In genomic region chr3R:15665962-15666361, dm6 we compare ENCODE assay signal across 1 fruit fly cellular context.
A peak's percentile ranks its signal among the peaks of the same experiment; 100 is the strongest.
TF ChIP-seq lines count a peak whose summit lies in the region.

TSS of gene pxb (plus strand) at chr3R:15666183.

TF ChIP-seq in whole organism, embryonic, 481 proteins besides CTCF, POLR2A, EP300 and RAD21 (continued from another document and continues in another):
- TF ChIP-seq Taf1 (GFP tag; IDR thresholded peaks at IDR 0.05; lab: Robert Waterston, UW) = no peak
- TF ChIP-seq CG12155 (GFP tag; optimal IDR thresholded peaks at IDR 0.05; lab: Kevin White, UChicago) = no peak
- no peak for TF ChIP-seq CG3995 (GFP tag; optimal IDR thresholded peaks at IDR 0.05; lab: Kevin White, UChicago)
- TF ChIP-seq C15 (GFP tag; IDR thresholded peaks at IDR 0.05; lab: Robert Waterston, UW) = no peak
- peak; percentile 47 for TF ChIP-seq jing (GFP tag; optimal IDR thresholded peaks at IDR 0.05; lab: Kevin White, UChicago)
- no peak for TF ChIP-seq nom (GFP tag; optimal IDR thresholded peaks at IDR 0.05; lab: Kevin White, UChicago)
- no peak for TF ChIP-seq E2f1 (GFP tag; IDR thresholded peaks at IDR 0.05; lab: Robert Waterston, UW)
- no peak for TF ChIP-seq Doc3 (GFP tag; IDR thresholded peaks at IDR 0.05; lab: Robert Waterston, UW; ENCODE audit: partially characterized antibody)
- no peak for TF ChIP-seq CG30020 (tag; optimal IDR thresholded peaks at IDR 0.05; lab: Kevin White, UChicago)
- no peak for TF ChIP-seq en (GFP tag; optimal IDR thresholded peaks at IDR 0.05; lab: Kevin White, UChicago)
- TF ChIP-seq CG32772 (GFP tag; IDR thresholded peaks at IDR 0.05; lab: Robert Waterston, UW) = no peak
- TF ChIP-seq hbn (GFP tag; IDR thresholded peaks at IDR 0.05; lab: Robert Waterston, UW; ENCODE audit: partially characterized antibody) = no peak
- TF ChIP-seq Atf-2 (GFP tag; optimal IDR thresholded peaks at IDR 0.05; lab: Kevin White, UChicago) = peak; percentile 31
- no peak for TF ChIP-seq ranshi (GFP tag; IDR thresholded peaks at IDR 0.05; lab: Robert Waterston, UW)
- no peak for TF ChIP-seq CG6765 (GFP tag; optimal IDR thresholded peaks at IDR 0.05; lab: Kevin White, UChicago)
- no peak for TF ChIP-seq D (optimal IDR thresholded peaks at IDR 0.05; lab: Kevin White, UChicago)
- no peak for TF ChIP-seq D (GFP tag; optimal IDR thresholded peaks at IDR 0.05; lab: Kevin White, UChicago)
- no peak for TF ChIP-seq CG10959 (GFP tag; IDR thresholded peaks at IDR 0.05; lab: Robert Waterston, UW)
- peak; percentile 99 for TF ChIP-seq Jarid2 (GFP tag; optimal IDR thresholded peaks at IDR 0.05; lab: Kevin White, UChicago)
- TF ChIP-seq CG12219 (GFP tag; optimal IDR thresholded peaks at IDR 0.05; lab: Kevin White, UChicago) = peak; percentile 21
- peak; percentile 50 for TF ChIP-seq CG17328 (GFP tag; IDR thresholded peaks at IDR 0.05; lab: Robert Waterston, UW)
- TF ChIP-seq CG9817 (tag; optimal IDR thresholded peaks at IDR 0.05; lab: Kevin White, UChicago) = no peak
- TF ChIP-seq CG4820 (GFP tag; optimal IDR thresholded peaks at IDR 0.05; lab: Kevin White, UChicago) = no peak
- TF ChIP-seq sna (GFP tag; IDR thresholded peaks at IDR 0.05; lab: Robert Waterston, UW; ENCODE audit: partially characterized antibody) = 0 out of 2 replicates have a peak, but pooled peaks have one; percentile 32
- peak; percentile 97 for TF ChIP-seq Deaf1 (tag; optimal IDR thresholded peaks at IDR 0.05; lab: Kevin White, UChicago)
- TF ChIP-seq Xbp1 (GFP tag; optimal IDR thresholded peaks at IDR 0.05; lab: Kevin White, UChicago) = peak; percentile 15
- no peak for TF ChIP-seq CG31388 (GFP tag; optimal IDR thresholded peaks at IDR 0.05; lab: Kevin White, UChicago)
- peak; percentile 36 for TF ChIP-seq kni (GFP tag; optimal IDR thresholded peaks at IDR 0.05; lab: Kevin White, UChicago)
- no peak for TF ChIP-seq CG1529 (GFP tag; optimal IDR thresholded peaks at IDR 0.05; lab: Kevin White, UChicago)
- no peak for TF ChIP-seq CG8089 (GFP tag; optimal IDR thresholded peaks at IDR 0.05; lab: Kevin White, UChicago)
- no peak for TF ChIP-seq CG3163 (GFP tag; optimal IDR thresholded peaks at IDR 0.05; lab: Kevin White, UChicago)
- TF ChIP-seq HmgD (GFP tag; optimal IDR thresholded peaks at IDR 0.05; lab: Kevin White, UChicago) = no peak
- TF ChIP-seq CG15696 (tag; optimal IDR thresholded peaks at IDR 0.05; lab: Kevin White, UChicago) = no peak
- TF ChIP-seq TFAM (GFP tag; optimal IDR thresholded peaks at IDR 0.05; lab: Kevin White, UChicago) = no peak
- peak; percentile 21 for TF ChIP-seq CG12391 (tag; optimal IDR thresholded peaks at IDR 0.05; lab: Kevin White, UChicago)
- peak; percentile 5 to 19 for TF ChIP-seq bsh (GFP tag; optimal IDR thresholded peaks at IDR 0.05; lab: Kevin White, UChicago)
- TF ChIP-seq vfl (GFP tag; optimal IDR thresholded peaks at IDR 0.05; lab: Kevin White, UChicago) = no peak
- TF ChIP-seq CG8924 (tag; optimal IDR thresholded peaks at IDR 0.05; lab: Kevin White, UChicago) = peak; percentile 38
- TF ChIP-seq jumu (GFP tag; optimal IDR thresholded peaks at IDR 0.05; lab: Kevin White, UChicago) = no peak
- no peak for TF ChIP-seq Sry-β (GFP tag; optimal IDR thresholded peaks at IDR 0.05; lab: Kevin White, UChicago)
- TF ChIP-seq CG10431 (GFP tag; optimal IDR thresholded peaks at IDR 0.05; lab: Kevin White, UChicago) = no peak
- TF ChIP-seq ssp (GFP tag; IDR thresholded peaks at IDR 0.05; lab: Robert Waterston, UW) = no peak
- peak; percentile 44 for TF ChIP-seq CG17829 (tag; optimal IDR thresholded peaks at IDR 0.05; lab: Kevin White, UChicago)
- TF ChIP-seq CG14441 (GFP tag; IDR thresholded peaks at IDR 0.05; lab: Robert Waterston, UW) = no peak
- TF ChIP-seq CG2199 (GFP tag; IDR thresholded peaks at IDR 0.05; lab: Robert Waterston, UW) = peak; percentile 98
- TF ChIP-seq Dip2 (GFP tag; IDR thresholded peaks at IDR 0.05; lab: Robert Waterston, UW) = no peak
- no peak for TF ChIP-seq peb (GFP tag; IDR thresholded peaks at IDR 0.05; lab: Robert Waterston, UW)
- no peak for TF ChIP-seq Oaz (GFP tag; IDR thresholded peaks at IDR 0.05; lab: Robert Waterston, UW)
- TF ChIP-seq CG8478 (optimal IDR thresholded peaks at IDR 0.05; lab: Kevin White, UChicago) = no peak
- TF ChIP-seq CG12299 (tag; optimal IDR thresholded peaks at IDR 0.05; lab: Kevin White, UChicago) = no peak
- TF ChIP-seq caup (GFP tag; optimal IDR thresholded peaks at IDR 0.05; lab: Kevin White, UChicago; ENCODE audit: severe bottlenecking) = peak; percentile 32
- no peak for TF ChIP-seq dm (GFP tag; optimal IDR thresholded peaks at IDR 0.05; lab: Kevin White, UChicago)
- no peak for TF ChIP-seq schlank (tag; optimal IDR thresholded peaks at IDR 0.05; lab: Kevin White, UChicago)
- no peak for TF ChIP-seq klu (GFP tag; IDR thresholded peaks at IDR 0.05; lab: Robert Waterston, UW)
- TF ChIP-seq fu2 (GFP tag; optimal IDR thresholded peaks at IDR 0.05; lab: Kevin White, UChicago) = no peak
- no peak for TF ChIP-seq Optix (GFP tag; IDR thresholded peaks at IDR 0.05; lab: Robert Waterston, UW)
- TF ChIP-seq Six4 (GFP tag; optimal IDR thresholded peaks at IDR 0.05; lab: Kevin White, UChicago) = no peak
- TF ChIP-seq CG6654 (GFP tag; optimal IDR thresholded peaks at IDR 0.05; lab: Kevin White, UChicago) = no peak
- TF ChIP-seq CG11085 (GFP tag; IDR thresholded peaks at IDR 0.05; lab: Robert Waterston, UW) = no peak
- TF ChIP-seq CrebB (tag; optimal IDR thresholded peaks at IDR 0.05; lab: Kevin White, UChicago) = peak; percentile 44
- TF ChIP-seq CG17912 (GFP tag; optimal IDR thresholded peaks at IDR 0.05; lab: Kevin White, UChicago) = no peak
- TF ChIP-seq nau (GFP tag; optimal IDR thresholded peaks at IDR 0.05; lab: Kevin White, UChicago) = no peak
- TF ChIP-seq slp2 (GFP tag; optimal IDR thresholded peaks at IDR 0.05; lab: Kevin White, UChicago) = no peak
- TF ChIP-seq CG3065 (GFP tag; optimal IDR thresholded peaks at IDR 0.05; lab: Kevin White, UChicago) = no peak
- no peak for TF ChIP-seq Neu2 (GFP tag; optimal IDR thresholded peaks at IDR 0.05; lab: Kevin White, UChicago; ENCODE audit: borderline replicate concordance)
- peak; percentile 1 for TF ChIP-seq tin (GFP tag; optimal IDR thresholded peaks at IDR 0.05; lab: Kevin White, UChicago)
- TF ChIP-seq gt (GFP tag; IDR thresholded peaks at IDR 0.05; lab: Robert Waterston, UW) = no peak
- TF ChIP-seq prd (optimal IDR thresholded peaks at IDR 0.05; lab: Kevin White, UChicago) = no peak
- 0 out of 3 replicates have a peak, but pooled peaks have one; percentile 32 for TF ChIP-seq prd (GFP tag; IDR thresholded peaks at IDR 0.05; lab: Robert Waterston, UW)
- TF ChIP-seq ap (GFP tag; IDR thresholded peaks at IDR 0.05; lab: Robert Waterston, UW) = no peak
- TF ChIP-seq Lim3 (GFP tag; IDR thresholded peaks at IDR 0.05; lab: Robert Waterston, UW) = no peak
- TF ChIP-seq run (tag; optimal IDR thresholded peaks at IDR 0.05; lab: Kevin White, UChicago) = no peak
- no peak for TF ChIP-seq CG6854 (GFP tag; optimal IDR thresholded peaks at IDR 0.05; lab: Kevin White, UChicago)
- TF ChIP-seq unc-4 (GFP tag; IDR thresholded peaks at IDR 0.05; lab: Robert Waterston, UW; ENCODE audit: partially characterized antibody) = no peak
- TF ChIP-seq Bteb2 (GFP tag; optimal IDR thresholded peaks at IDR 0.05; lab: Kevin White, UChicago) = no peak
- TF ChIP-seq CG4328 (GFP tag; optimal IDR thresholded peaks at IDR 0.05; lab: Kevin White, UChicago) = no peak
- no peak for TF ChIP-seq gsb (GFP tag; IDR thresholded peaks at IDR 0.05; lab: Robert Waterston, UW)
- no peak for TF ChIP-seq Hr39 (optimal IDR thresholded peaks at IDR 0.05; lab: Kevin White, UChicago)
- no peak for TF ChIP-seq aop (GFP tag; IDR thresholded peaks at IDR 0.05; lab: Robert Waterston, UW)
- TF ChIP-seq CG43689 (GFP tag; IDR thresholded peaks at IDR 0.05; lab: Robert Waterston, UW) = no peak
- no peak for TF ChIP-seq ewg (GFP tag; optimal IDR thresholded peaks at IDR 0.05; lab: Kevin White, UChicago)
- TF ChIP-seq CG9727 (GFP tag; optimal IDR thresholded peaks at IDR 0.05; lab: Kevin White, UChicago) = no peak
- TF ChIP-seq CG7745 (tag; optimal IDR thresholded peaks at IDR 0.05; lab: Kevin White, UChicago) = peak; percentile 46
- TF ChIP-seq B-H1 (GFP tag; IDR thresholded peaks at IDR 0.05; lab: Robert Waterston, UW) = no peak
- TF ChIP-seq CG13894 (tag; optimal IDR thresholded peaks at IDR 0.05; lab: Kevin White, UChicago) = no peak
- TF ChIP-seq PHDP (tag; optimal IDR thresholded peaks at IDR 0.05; lab: Kevin White, UChicago) = peak; percentile 7
- no peak for TF ChIP-seq ems (GFP tag; optimal IDR thresholded peaks at IDR 0.05; lab: Kevin White, UChicago)
- TF ChIP-seq zfh1 (GFP tag; IDR thresholded peaks at IDR 0.05; lab: Robert Waterston, UW) = peak; percentile 52; the same call in 2 of the 3 replicates
- no peak for TF ChIP-seq dpn (GFP tag; optimal IDR thresholded peaks at IDR 0.05; lab: Kevin White, UChicago)
- peak; percentile 20 for TF ChIP-seq Hand (GFP tag; optimal IDR thresholded peaks at IDR 0.05; lab: Kevin White, UChicago)
- TF ChIP-seq CG15479 (GFP tag; optimal IDR thresholded peaks at IDR 0.05; lab: Kevin White, UChicago) = peak; percentile 21
- peak; percentile 3 for TF ChIP-seq CG3838 (GFP tag; optimal IDR thresholded peaks at IDR 0.05; lab: Kevin White, UChicago)
- TF ChIP-seq otp (GFP tag; IDR thresholded peaks at IDR 0.05; lab: Robert Waterston, UW) = peak; percentile 52; the same call in 1 of the 3 replicates
- TF ChIP-seq CG4404 (GFP tag; IDR thresholded peaks at IDR 0.05; lab: Robert Waterston, UW) = no peak
- no peak for TF ChIP-seq CG18619 (GFP tag; optimal IDR thresholded peaks at IDR 0.05; lab: Kevin White, UChicago)
- no peak for TF ChIP-seq CG18262 (tag; optimal IDR thresholded peaks at IDR 0.05; lab: Kevin White, UChicago)
- TF ChIP-seq slou (GFP tag; optimal IDR thresholded peaks at IDR 0.05; lab: Kevin White, UChicago) = no peak
- TF ChIP-seq CG15073 (GFP tag; optimal IDR thresholded peaks at IDR 0.05; lab: Kevin White, UChicago) = no peak
- no peak for TF ChIP-seq CG2129 (GFP tag; IDR thresholded peaks at IDR 0.05; lab: Robert Waterston, UW; ENCODE audit: partially characterized antibody)
- no peak for TF ChIP-seq Fer3 (tag; optimal IDR thresholded peaks at IDR 0.05; lab: Kevin White, UChicago)
- no peak for TF ChIP-seq sc (optimal IDR thresholded peaks at IDR 0.05; lab: Kevin White, UChicago)
- TF ChIP-seq sc (GFP tag; optimal IDR thresholded peaks at IDR 0.05; lab: Kevin White, UChicago) = no peak
- TF ChIP-seq CG12659 (GFP tag; optimal IDR thresholded peaks at IDR 0.05; lab: Kevin White, UChicago) = no peak
- no peak for TF ChIP-seq bigmax (GFP tag; optimal IDR thresholded peaks at IDR 0.05; lab: Kevin White, UChicago)
- peak; percentile 85 for TF ChIP-seq Med (GFP tag; lab: Kevin White, UChicago)
- no peak for TF ChIP-seq CG2889 (GFP tag; IDR thresholded peaks at IDR 0.05; lab: Robert Waterston, UW)
- TF ChIP-seq fd96Cb (tag; optimal IDR thresholded peaks at IDR 0.05; lab: Kevin White, UChicago) = no peak
- peak; percentile 23 for TF ChIP-seq CG10979 (tag; optimal IDR thresholded peaks at IDR 0.05; lab: Kevin White, UChicago)
- no peak for TF ChIP-seq BEAF-32 (GFP tag; optimal IDR thresholded peaks at IDR 0.05; lab: Kevin White, UChicago)
- no peak for TF ChIP-seq hb (GFP tag; IDR thresholded peaks at IDR 0.05; lab: Robert Waterston, UW; ENCODE audit: partially characterized antibody)
- TF ChIP-seq CG13775 (GFP tag; optimal IDR thresholded peaks at IDR 0.05; lab: Kevin White, UChicago) = peak; percentile 5
- TF ChIP-seq trh (GFP tag; optimal IDR thresholded peaks at IDR 0.05; lab: Kevin White, UChicago) = no peak
- TF ChIP-seq CG18599 (GFP tag; optimal IDR thresholded peaks at IDR 0.05; lab: Kevin White, UChicago) = no peak
- no peak for TF ChIP-seq dan (GFP tag; IDR thresholded peaks at IDR 0.05; lab: Robert Waterston, UW)
- TF ChIP-seq Blimp-1 (GFP tag; optimal IDR thresholded peaks at IDR 0.05; lab: Kevin White, UChicago) = no peak
- no peak for TF ChIP-seq bcd (GFP tag; optimal IDR thresholded peaks at IDR 0.05; lab: Kevin White, UChicago)
- no peak for TF ChIP-seq CG11696 (GFP tag; IDR thresholded peaks at IDR 0.05; lab: Robert Waterston, UW)
- TF ChIP-seq Chrac-16 (GFP tag; optimal IDR thresholded peaks at IDR 0.05; lab: Kevin White, UChicago) = no peak
- TF ChIP-seq CG33557 (GFP tag; optimal IDR thresholded peaks at IDR 0.05; lab: Kevin White, UChicago) = no peak
- TF ChIP-seq pfk (GFP tag; optimal IDR thresholded peaks at IDR 0.05; lab: Kevin White, UChicago) = no peak
- TF ChIP-seq CG31441 (GFP tag; IDR thresholded peaks at IDR 0.05; lab: Robert Waterston, UW) = peak; percentile 37; the same call in 1 of the 2 replicates
- TF ChIP-seq grn (GFP tag; optimal IDR thresholded peaks at IDR 0.05; lab: Kevin White, UChicago) = peak; percentile 5
- no peak for TF ChIP-seq lov (optimal IDR thresholded peaks at IDR 0.05; lab: Kevin White, UChicago)
- peak; percentile 45; the same call in 1 of the 3 replicates for TF ChIP-seq lov (GFP tag; IDR thresholded peaks at IDR 0.05; lab: Robert Waterston, UW)
- no peak for TF ChIP-seq Antp (GFP tag; optimal IDR thresholded peaks at IDR 0.05; lab: Kevin White, UChicago)
- TF ChIP-seq CG10267 (tag; optimal IDR thresholded peaks at IDR 0.05; lab: Kevin White, UChicago) = peak; percentile 0
- TF ChIP-seq Sin3A (optimal IDR thresholded peaks at IDR 0.05; lab: Kevin White, UChicago) = no peak
- TF ChIP-seq sens-2 (GFP tag; IDR thresholded peaks at IDR 0.05; lab: Robert Waterston, UW) = 0 out of 2 replicates have a peak, but pooled peaks have one; percentile 21
- no peak for TF ChIP-seq eyg (GFP tag; optimal IDR thresholded peaks at IDR 0.05; lab: Kevin White, UChicago)
- peak in 1 of 2 experiments; percentile 48 for TF ChIP-seq chif (GFP tag; optimal IDR thresholded peaks at IDR 0.05; lab: Kevin White, UChicago)
- no peak for TF ChIP-seq Meics (GFP tag; optimal IDR thresholded peaks at IDR 0.05; lab: Kevin White, UChicago)
- TF ChIP-seq ara (GFP tag; IDR thresholded peaks at IDR 0.05; lab: Robert Waterston, UW) = 0 out of 2 replicates have a peak, but pooled peaks have one; percentile 30
- TF ChIP-seq CG1832 (GFP tag; optimal IDR thresholded peaks at IDR 0.05; lab: Kevin White, UChicago) = no peak
- no peak for TF ChIP-seq CG2120 (GFP tag; optimal IDR thresholded peaks at IDR 0.05; lab: Kevin White, UChicago)
- TF ChIP-seq Hey (tag; optimal IDR thresholded peaks at IDR 0.05; lab: Kevin White, UChicago) = no peak
- TF ChIP-seq Stat92E (GFP tag; optimal IDR thresholded peaks at IDR 0.05; lab: Kevin White, UChicago) = peak in 1 of 3 experiments; percentile 48
- no peak for TF ChIP-seq salm (tag; optimal IDR thresholded peaks at IDR 0.05; lab: Kevin White, UChicago)
